Worm (Caenorhabditis elegans): ENCODE measurements around the gene C06E4.3.

C06E4.3 gene

DNA sequence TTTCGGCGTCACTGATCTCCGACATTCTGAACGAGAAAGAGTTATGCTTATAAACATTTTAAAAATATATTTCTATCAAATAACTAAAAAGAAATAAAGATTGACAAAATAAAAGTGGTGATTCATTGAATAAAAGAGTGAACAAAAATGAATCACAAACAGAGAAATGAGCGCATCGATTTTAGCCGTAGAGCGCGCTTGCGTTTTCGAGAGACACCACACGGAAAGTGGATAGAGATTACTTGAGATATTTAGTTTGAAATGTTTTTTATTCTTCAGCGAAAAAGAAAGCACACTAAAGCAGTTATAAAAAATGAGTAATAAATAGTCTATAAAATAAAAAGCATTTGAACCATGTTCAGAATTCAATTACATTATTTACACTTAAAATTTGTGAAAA, 30.5 kb upstream of the C06E4.3 start, which contains the start of gene cap-1 (continued):
- TF ChIP-seq ZK337.2 (GFP tag; IDR thresholded peaks at IDR 0.05), result no peak
- TF ChIP-seq egl-27 (tag; optimal IDR thresholded peaks at IDR 0.05), result no peak
- TF ChIP-seq ceh-62 (tag; optimal IDR thresholded peaks at IDR 0.05), result no peak
- TF ChIP-seq hif-1 (tag; optimal IDR thresholded peaks at IDR 0.05), result peak in 1 of 2 experiments; percentile 60
- no peak for TF ChIP-seq R02D3.7 (tag; optimal IDR thresholded peaks at IDR 0.05)
- peak; percentile 72 for TF ChIP-seq nhr-28 (tag; optimal IDR thresholded peaks at IDR 0.05)
- TF ChIP-seq T20F7.1 (GFP tag; optimal IDR thresholded peaks at IDR 0.05), result peak; percentile 47
- no peak for TF ChIP-seq ceh-32 (tag; optimal IDR thresholded peaks at IDR 0.05; ENCODE audit: poor library complexity)
- TF ChIP-seq rbr-2 (tag; optimal IDR thresholded peaks at IDR 0.05), result peak; percentile 63
- no peak for TF ChIP-seq ces-1 (GFP tag; optimal IDR thresholded peaks at IDR 0.05)
- no peak for TF ChIP-seq dmd-8 (GFP tag; IDR thresholded peaks at IDR 0.05)
- TF ChIP-seq lin-15B (tag; optimal IDR thresholded peaks at IDR 0.05), result peak; percentile 17
- no peak for TF ChIP-seq zip-11 (GFP tag; IDR thresholded peaks at IDR 0.05)
- TF ChIP-seq unc-39 (tag; optimal IDR thresholded peaks at IDR 0.05), result no peak
- TF ChIP-seq mxl-2 (GFP tag; conservative IDR thresholded peaks at IDR 0.05), result no peak
- no peak for TF ChIP-seq ceh-82 (tag; optimal IDR thresholded peaks at IDR 0.05)
- no peak for TF ChIP-seq hmg-1.1 (GFP tag; IDR thresholded peaks at IDR 0.05)
- TF ChIP-seq unc-62 (GFP tag; optimal IDR thresholded peaks at IDR 0.05 in 1 of 2), result no peak
- no peak for TF ChIP-seq unc-62 (tag; optimal IDR thresholded peaks at IDR 0.05)
- TF ChIP-seq hlh-11 (tag; optimal IDR thresholded peaks at IDR 0.05), result peak; percentile 45
- peak; percentile 37 for TF ChIP-seq pqm-1 (tag; optimal IDR thresholded peaks at IDR 0.05)
- no peak for TF ChIP-seq F49E8.2 (tag; optimal IDR thresholded peaks at IDR 0.05; ENCODE audit: borderline replicate concordance)
- peak; percentile 86 for TF ChIP-seq dve-1 (tag; optimal IDR thresholded peaks at IDR 0.05; ENCODE audit: insufficient read depth)
- TF ChIP-seq cey-2 (tag; optimal IDR thresholded peaks at IDR 0.05; ENCODE audit: borderline replicate concordance, insufficient read depth), result no peak
- peak; percentile 85 for TF ChIP-seq nhr-77 (tag; optimal IDR thresholded peaks at IDR 0.05)
- TF ChIP-seq Y48G9A.11 (GFP tag; IDR thresholded peaks at IDR 0.05), result no peak
- no peak for TF ChIP-seq ctbp-1 (GFP tag; IDR thresholded peaks at IDR 0.05)
- no peak for TF ChIP-seq mdt-29 (GFP tag; IDR thresholded peaks at IDR 0.05)
- peak; percentile 79 for TF ChIP-seq unc-130 (GFP tag; optimal IDR thresholded peaks at IDR 0.05)
- no peak for TF ChIP-seq pha-4 (GFP tag; IDR thresholded peaks at IDR 0.05)
- TF ChIP-seq pha-4 (tag; optimal IDR thresholded peaks at IDR 0.05), result peak; percentile 94
- no peak for TF ChIP-seq F26F4.8 (GFP tag; conservative IDR thresholded peaks at IDR 0.05)
- no peak for TF ChIP-seq sdz-12 (GFP tag; optimal IDR thresholded peaks at IDR 0.05)
- no peak for TF ChIP-seq skn-1 (tag; optimal IDR thresholded peaks at IDR 0.05)
- TF ChIP-seq mes-2 (tag; optimal IDR thresholded peaks at IDR 0.05; ENCODE audit: poor library complexity, severe bottlenecking), result peak; percentile 96
- no peak for TF ChIP-seq duxl-1 (tag; optimal IDR thresholded peaks at IDR 0.05; ENCODE audit: poor library complexity)
- no peak for TF ChIP-seq php-3 (GFP tag; IDR thresholded peaks at IDR 0.05)
- TF ChIP-seq daf-16 (GFP tag; optimal IDR thresholded peaks at IDR 0.05), result no peak
- TF ChIP-seq daf-16 (tag; optimal IDR thresholded peaks at IDR 0.05), result peak; percentile 42
- 0 out of 2 replicates have a peak, but pooled peaks have one; percentile 29 for TF ChIP-seq dmd-6 (GFP tag; IDR thresholded peaks at IDR 0.05)
- TF ChIP-seq dpl-1 (GFP tag; optimal IDR thresholded peaks at IDR 0.05), result peak; percentile 58
- no peak for TF ChIP-seq Y5F2A.4 (GFP tag; optimal IDR thresholded peaks at IDR 0.05)

DNA sequence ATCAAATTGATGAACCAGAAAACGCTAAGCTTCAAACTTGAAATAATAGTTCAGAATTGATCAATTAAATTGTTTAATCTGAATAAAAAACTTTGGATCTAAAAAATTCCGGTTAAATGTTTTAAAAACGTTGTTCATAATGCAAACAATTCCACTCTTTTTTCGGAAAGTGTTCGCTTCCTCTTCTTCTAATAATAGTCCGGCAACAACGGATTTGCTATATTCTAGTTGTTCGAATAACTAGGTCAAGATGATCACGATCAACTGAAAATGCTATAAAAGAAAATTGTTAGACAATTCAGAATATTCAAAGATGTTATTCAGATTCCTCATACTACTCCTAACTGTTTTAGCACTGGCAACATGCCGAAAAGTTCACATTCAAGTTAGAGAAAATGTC, 29.7 kb upstream of the C06E4.3 start, which contains the start of gene D2024.4:
TSS of gene D2024.4 (plus strand) at position 301 of the 400 bp plus-strand sequence.
- no peak for TF ChIP-seq egl-43 (GFP tag; IDR thresholded peaks at IDR 0.05)
- no peak for TF ChIP-seq ces-1 (GFP tag; optimal IDR thresholded peaks at IDR 0.05)
- no peak for TF ChIP-seq ceh-62 (tag; optimal IDR thresholded peaks at IDR 0.05)
- TF ChIP-seq zag-1 (tag; optimal IDR thresholded peaks at IDR 0.05), result no peak
- TF ChIP-seq ztf-11 (tag; optimal IDR thresholded peaks at IDR 0.05), result no peak
- no peak for TF ChIP-seq duxl-1 (tag; optimal IDR thresholded peaks at IDR 0.05; ENCODE audit: poor library complexity)
- no peak for TF ChIP-seq nhr-11 (tag; optimal IDR thresholded peaks at IDR 0.05)
- no peak for TF ChIP-seq lin-1 (GFP tag; IDR thresholded peaks at IDR 0.05)
- TF ChIP-seq spr-1 (tag; optimal IDR thresholded peaks at IDR 0.05), result no peak
- TF ChIP-seq zfp-2 (tag; optimal IDR thresholded peaks at IDR 0.05), result no peak
- no peak for TF ChIP-seq spr-3 (GFP tag; optimal IDR thresholded peaks at IDR 0.05)
- TF ChIP-seq F44E2.7 (GFP tag; IDR thresholded peaks at IDR 0.05), result no peak

All from whole organism, L4 larva.